Fruit fly (Drosophila melanogaster): Measurements from ENCODE around the gene emc.

Gene emc

DNA sequence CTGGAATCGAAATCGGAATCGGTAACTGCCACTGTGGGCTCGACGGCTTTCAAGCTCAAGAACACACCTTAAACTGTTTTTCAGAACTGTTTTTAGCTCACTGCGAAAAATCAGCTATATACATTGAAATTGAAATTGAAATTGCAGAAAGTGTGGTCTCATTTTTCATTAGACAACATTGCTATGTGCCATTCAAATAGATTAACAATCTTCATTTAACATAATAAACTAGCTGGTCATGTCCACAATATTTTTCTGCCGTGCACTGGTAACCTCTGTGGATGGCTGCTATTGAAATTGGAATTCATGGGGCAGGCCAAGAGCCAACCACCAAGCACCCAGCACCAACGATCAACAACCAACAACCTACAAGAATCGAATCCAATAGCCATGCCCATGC, 13.3 kb upstream of the emc start (continued):
- TF ChIP-seq CG17912 (GFP tag; optimal IDR thresholded peaks at IDR 0.05) (no peak), CG13296 (GFP tag; optimal IDR thresholded peaks at IDR 0.05) (no peak), nmo (GFP tag; optimal IDR thresholded peaks at IDR 0.05) (peak; percentile 31), CG11696 (GFP tag; IDR thresholded peaks at IDR 0.05) (no peak), pho (GFP tag; optimal IDR thresholded peaks at IDR 0.05) (no peak), CG11247 (GFP tag; IDR thresholded peaks at IDR 0.05) (no peak), twi (tag; optimal IDR thresholded peaks at IDR 0.05) (no peak), jumu (GFP tag; optimal IDR thresholded peaks at IDR 0.05) (no peak), nau (GFP tag; optimal IDR thresholded peaks at IDR 0.05) (no peak), Fer1 (GFP tag; optimal IDR thresholded peaks at IDR 0.05) (no peak), sug (tag; optimal IDR thresholded peaks at IDR 0.05) (no peak), H15 (GFP tag; IDR thresholded peaks at IDR 0.05) (no peak), eve (GFP tag; optimal IDR thresholded peaks at IDR 0.05) (no peak), h (optimal IDR thresholded peaks at IDR 0.05) (no peak), bsh (GFP tag; optimal IDR thresholded peaks at IDR 0.05) (peak; percentile 63 to 66), Bgb (GFP tag; IDR thresholded peaks at IDR 0.05; ENCODE audit: partially characterized antibody) (no peak), ci (GFP tag; IDR thresholded peaks at IDR 0.05) (peak; percentile 7; the same call in 1 of the 3 replicates), CG42726 (GFP tag; IDR thresholded peaks at IDR 0.05; ENCODE audit: partially characterized antibody) (no peak), B-H2 (GFP tag; optimal IDR thresholded peaks at IDR 0.05) (no peak), CG3065 (GFP tag; optimal IDR thresholded peaks at IDR 0.05) (no peak), CG3407 (GFP tag; optimal IDR thresholded peaks at IDR 0.05) (peak; percentile 31), CG33213 (GFP tag; optimal IDR thresholded peaks at IDR 0.05) (no peak), otp (GFP tag; IDR thresholded peaks at IDR 0.05) (no peak), CG7839 (tag; optimal IDR thresholded peaks at IDR 0.05) (peak; percentile 9), Stat92E (GFP tag; optimal IDR thresholded peaks at IDR 0.05) (peak in 1 of 3 experiments; percentile 6), HLH4C (GFP tag; IDR thresholded peaks at IDR 0.05; ENCODE audit: partially characterized antibody) (no peak), fd3F (GFP tag; optimal IDR thresholded peaks at IDR 0.05) (no peak), kni (GFP tag; optimal IDR thresholded peaks at IDR 0.05) (no peak), Camta (GFP tag; optimal IDR thresholded peaks at IDR 0.05) (no peak), CG2889 (GFP tag; IDR thresholded peaks at IDR 0.05) (no peak), CG9727 (GFP tag; optimal IDR thresholded peaks at IDR 0.05) (no peak), ham (GFP tag; IDR thresholded peaks at IDR 0.05) (no peak), CG32772 (GFP tag; IDR thresholded peaks at IDR 0.05) (no peak), CG7556 (GFP tag; optimal IDR thresholded peaks at IDR 0.05) (peak; percentile 16), gsb (GFP tag; IDR thresholded peaks at IDR 0.05) (no peak), gsb-n (tag; optimal IDR thresholded peaks at IDR 0.05) (no peak), Xbp1 (GFP tag; optimal IDR thresholded peaks at IDR 0.05) (peak; percentile 9), vvl (GFP tag; IDR thresholded peaks at IDR 0.05) (0 out of 2 replicates have a peak, but pooled peaks have one; percentile 12), CG8281 (tag; optimal IDR thresholded peaks at IDR 0.05) (no peak), gcm2 (GFP tag; optimal IDR thresholded peaks at IDR 0.05) (no peak), org-1 (GFP tag; optimal IDR thresholded peaks at IDR 0.05) (no peak), Ets65A (GFP tag) (peak; percentile 78), pan (optimal IDR thresholded peaks at IDR 0.05) (no peak), pan (GFP tag; optimal IDR thresholded peaks at IDR 0.05 in 1 of 2, IDR thresholded peaks at IDR 0.05 in 1 of 2) (no peak), tio (GFP tag; optimal IDR thresholded peaks at IDR 0.05) (no peak), CG14710 (tag; optimal IDR thresholded peaks at IDR 0.05) (peak; percentile 29), al (GFP tag; IDR thresholded peaks at IDR 0.05) (no peak), fd96Cb (tag; optimal IDR thresholded peaks at IDR 0.05) (peak; percentile 26), CG9797 (GFP tag; optimal IDR thresholded peaks at IDR 0.05) (no peak), CG7987 (GFP tag; optimal IDR thresholded peaks at IDR 0.05) (no peak), CG14441 (GFP tag; IDR thresholded peaks at IDR 0.05) (no peak), CG2875 (GFP tag; optimal IDR thresholded peaks at IDR 0.05) (no peak)
